Worm (Caenorhabditis elegans): ENCODE measurements around the gene flp-20.

The flp-20 gene

DNA sequence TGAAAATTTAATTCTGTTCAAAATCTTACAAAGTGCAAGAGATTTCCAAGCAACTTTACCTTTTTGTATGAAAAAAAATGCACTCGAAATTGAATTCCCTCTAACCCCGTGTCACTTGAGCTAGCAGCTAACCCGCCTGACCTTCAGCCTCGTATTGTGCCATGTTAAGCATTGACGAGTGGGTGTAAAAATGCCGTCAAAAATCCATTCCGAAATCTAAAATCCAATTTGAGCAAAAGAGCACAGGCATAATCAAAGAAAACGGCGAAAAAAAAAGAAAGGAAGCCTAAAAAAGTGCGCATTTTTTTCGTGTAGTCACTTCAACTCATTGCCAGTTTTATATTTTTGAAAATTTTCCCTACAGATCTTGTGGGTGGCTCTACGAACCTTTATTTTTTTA, 14.8 kb upstream of the flp-20 start, which contains the start of gene pkc-2:
Gene pkc-2 (plus strand): TSS at position 318 of the 400 bp plus-strand sequence.
- peak; percentile 90 for TF ChIP-seq fkh-10 (GFP tag; optimal IDR thresholded peaks at IDR 0.05)
- no peak for TF ChIP-seq egl-13 (tag; optimal IDR thresholded peaks at IDR 0.05)
- no peak for TF ChIP-seq efl-1 (optimal IDR thresholded peaks at IDR 0.05)
- TF ChIP-seq efl-1 (GFP tag; optimal IDR thresholded peaks at IDR 0.05 in 1 of 2) = peak in 1 of 2 experiments; percentile 57

DNA sequence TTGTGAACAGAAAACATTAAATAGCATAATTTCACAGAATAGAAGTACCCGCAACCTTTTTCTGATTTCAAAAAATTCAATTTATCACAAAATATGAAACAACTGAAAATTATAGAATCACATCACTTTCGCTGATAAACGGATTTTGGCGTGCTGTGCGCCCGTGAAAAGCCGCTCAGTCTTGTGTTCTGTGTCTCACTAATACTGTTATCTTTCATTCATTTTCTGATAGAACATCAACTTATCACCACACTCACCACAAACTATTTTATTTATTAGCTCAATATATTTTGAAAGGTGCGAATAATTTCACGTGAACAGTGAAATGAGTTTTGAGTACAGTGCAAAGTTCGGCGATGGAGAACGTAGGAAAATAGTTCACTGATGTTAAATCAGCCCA, 14.4 kb upstream of the flp-20 start:
- TF ChIP-seq nhr-90 (tag; optimal IDR thresholded peaks at IDR 0.05; ENCODE audit: poor library complexity) (peak; percentile 14), elt-2 (tag; optimal IDR thresholded peaks at IDR 0.05) (peak; percentile 87), dsc-1 (tag; optimal IDR thresholded peaks at IDR 0.05) (no peak), ceh-63 (GFP tag; optimal IDR thresholded peaks at IDR 0.05) (no peak), hlh-17 (GFP tag; optimal IDR thresholded peaks at IDR 0.05; ENCODE audit: borderline replicate concordance) (no peak)

DNA sequence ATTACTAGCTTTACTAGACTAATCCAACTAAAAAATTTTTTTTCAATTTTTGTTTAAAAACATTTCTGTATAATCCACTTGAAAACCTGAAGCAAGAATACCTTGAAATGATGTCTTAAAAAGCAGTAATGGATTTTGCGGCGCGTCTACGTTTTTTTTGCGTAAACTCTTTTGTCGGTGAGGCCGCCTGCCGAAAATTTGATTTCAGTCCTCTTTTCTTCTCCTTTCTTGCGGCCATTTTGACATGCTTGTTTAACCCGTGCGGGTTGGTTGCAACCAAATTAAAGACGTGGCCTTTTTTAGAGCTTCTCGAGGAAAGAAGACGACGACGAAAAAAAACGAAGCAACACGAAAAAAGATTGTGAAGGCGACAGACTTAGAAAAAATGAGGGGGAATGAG, 11.4 kb upstream of the flp-20 start:
- no peak for TF ChIP-seq hlh-17 (GFP tag; optimal IDR thresholded peaks at IDR 0.05; ENCODE audit: borderline replicate concordance)
- peak; percentile 80 for TF ChIP-seq fkh-10 (GFP tag; optimal IDR thresholded peaks at IDR 0.05)
- no peak for TF ChIP-seq lir-3 (tag; optimal IDR thresholded peaks at IDR 0.05; ENCODE audit: poor library complexity)
- TF ChIP-seq ces-1 (GFP tag; optimal IDR thresholded peaks at IDR 0.05) = peak; percentile 12
- TF ChIP-seq pqm-1 (tag; optimal IDR thresholded peaks at IDR 0.05) = no peak
- TF ChIP-seq hpl-2 (GFP tag; optimal IDR thresholded peaks at IDR 0.05) = no peak
- TF ChIP-seq lin-14 (GFP tag; optimal IDR thresholded peaks at IDR 0.05) = peak; percentile 64
- TF ChIP-seq nhr-12 (tag; optimal IDR thresholded peaks at IDR 0.05) = no peak
- no peak for TF ChIP-seq ceh-82 (tag; optimal IDR thresholded peaks at IDR 0.05)
- TF ChIP-seq mep-1 (tag; optimal IDR thresholded peaks at IDR 0.05) = no peak
- peak; percentile 8 for TF ChIP-seq ceh-8 (GFP tag; optimal IDR thresholded peaks at IDR 0.05)

- no peak for TF ChIP-seq alr-1 (tag; optimal IDR thresholded peaks at IDR 0.05; ENCODE audit: borderline replicate concordance)
- TF ChIP-seq pqm-1 (tag; optimal IDR thresholded peaks at IDR 0.05) = no peak
- TF ChIP-seq fkh-4 (tag; optimal IDR thresholded peaks at IDR 0.05; ENCODE audit: borderline replicate concordance) = no peak
- peak; percentile 62 for TF ChIP-seq C16A3.4 (tag; optimal IDR thresholded peaks at IDR 0.05)
- TF ChIP-seq dsc-1 (tag; optimal IDR thresholded peaks at IDR 0.05) = peak; percentile 39
- no peak for TF ChIP-seq lin-15B (tag; optimal IDR thresholded peaks at IDR 0.05)
- no peak for TF ChIP-seq C34B4.2 (tag; optimal IDR thresholded peaks at IDR 0.05)
- peak; percentile 52 for TF ChIP-seq fos-1 (tag; optimal IDR thresholded peaks at IDR 0.05)
- no peak for TF ChIP-seq hlh-17 (GFP tag; optimal IDR thresholded peaks at IDR 0.05; ENCODE audit: borderline replicate concordance)
- TF ChIP-seq nhr-77 (tag; optimal IDR thresholded peaks at IDR 0.05) = no peak
- TF ChIP-seq pax-3 (tag; optimal IDR thresholded peaks at IDR 0.05) = peak; percentile 19
- TF ChIP-seq ztf-11 (tag; optimal IDR thresholded peaks at IDR 0.05) = no peak
- TF ChIP-seq Y116A8C.19 (tag; optimal IDR thresholded peaks at IDR 0.05; ENCODE audit: borderline replicate concordance) = no peak
- peak; percentile 57 to 81 for TF ChIP-seq lin-35 (GFP tag; optimal IDR thresholded peaks at IDR 0.05)
- TF ChIP-seq egl-13 (tag; optimal IDR thresholded peaks at IDR 0.05) = peak; percentile 51
- TF ChIP-seq grh-1 (GFP tag; IDR thresholded peaks at IDR 0.05) = no peak
- no peak for TF ChIP-seq unc-30 (tag; optimal IDR thresholded peaks at IDR 0.05)
- TF ChIP-seq sox-4 (tag; optimal IDR thresholded peaks at IDR 0.05) = peak; percentile 38
- no peak for TF ChIP-seq hlh-4 (tag; optimal IDR thresholded peaks at IDR 0.05)
- TF ChIP-seq nhr-47 (tag; optimal IDR thresholded peaks at IDR 0.05) = peak; percentile 78
- peak; percentile 91 for TF ChIP-seq nhr-71 (tag; optimal IDR thresholded peaks at IDR 0.05)
- peak; percentile 12 for TF ChIP-seq vab-15 (tag; optimal IDR thresholded peaks at IDR 0.05)
- peak; percentile 52 to 55 for TF ChIP-seq lsy-2 (tag; optimal IDR thresholded peaks at IDR 0.05)
- TF ChIP-seq ceh-63 (GFP tag; optimal IDR thresholded peaks at IDR 0.05) = no peak
- TF ChIP-seq ceh-82 (tag; optimal IDR thresholded peaks at IDR 0.05) = peak in 1 of 3 experiments; percentile 71
- no peak for TF ChIP-seq unc-98 (GFP tag; IDR thresholded peaks at IDR 0.05)
- peak; percentile 78 for TF ChIP-seq rnt-1 (tag; optimal IDR thresholded peaks at IDR 0.05)
- no peak for TF ChIP-seq egl-27 (tag; optimal IDR thresholded peaks at IDR 0.05)
- TF ChIP-seq jun-1 (tag; optimal IDR thresholded peaks at IDR 0.05) = no peak
- no peak for TF ChIP-seq pag-3 (tag; optimal IDR thresholded peaks at IDR 0.05; ENCODE audit: borderline replicate concordance, insufficient read depth)
- no peak for TF ChIP-seq aly-2 (tag; optimal IDR thresholded peaks at IDR 0.05)
- TF ChIP-seq skn-1 (tag; optimal IDR thresholded peaks at IDR 0.05) = peak; percentile 67
Measured at ce11 chrX:9347380-9347979, 2.2 kb downstream of the flp-20 start, which contains the start of gene oga-1. TSS of gene oga-1 (minus strand) at chrX:9347430.
